Worm (Caenorhabditis elegans) whole organism, young adult: ENCODE data around the gene F09D12.2.

Experiments
- B0261.1 ChIP-seq: sonication (generic microtip); optimal IDR thresholded peaks from 2 replicates; lab custom pipeline; 2016; ENCODE audit warnings: mild to moderate bottlenecking, missing genetic modification characterization, moderate library complexity, missing compliant biosample characterization
- F10E7.11 ChIP-seq: sonication (generic microtip); optimal IDR thresholded peaks from 2 replicates; lab custom pipeline; 2017; ENCODE audit warnings: mild to moderate bottlenecking, missing genetic modification characterization, moderate library complexity, missing compliant biosample characterization
- F23B12.7 ChIP-seq: sonication (generic microtip); optimal IDR thresholded peaks from 2 replicates; lab custom pipeline; 2017; ENCODE audit warnings: missing genetic modification characterization, mild to moderate bottlenecking, missing compliant biosample characterization, antibody characterized with exemption, moderate library complexity; ENCODE audit not compliant: insufficient read depth
- F55B11.4 ChIP-seq: sonication (generic microtip); optimal IDR thresholded peaks from 2 replicates; lab custom pipeline; 2016; ENCODE audit warnings: missing compliant biosample characterization, missing genetic modification characterization, borderline replicate concordance; ENCODE audit not compliant: insufficient read depth
- F57A8.1 ChIP-seq: fragments of 200-800 bp; sonication (Bioruptor generic); optimal IDR thresholded peaks from 2 replicates; lab custom pipeline; 2018; ENCODE audit warnings: mild to moderate bottlenecking, missing genetic modification characterization, moderate library complexity, missing compliant biosample characterization
- T07F8.4 ChIP-seq: sonication (generic microtip); optimal IDR thresholded peaks from 2 replicates; lab custom pipeline; 2016; ENCODE audit warnings: mild to moderate bottlenecking, missing genetic modification characterization, moderate library complexity, missing compliant biosample characterization
- Y53G8AR.9 ChIP-seq: fragments of 200-800 bp; sonication (Bioruptor generic); conservative IDR thresholded peaks from 2 replicates; pipeline ENCODE4 v1.3.6; 2022; ENCODE audit warnings: missing genetic modification reagents, missing genetic modification characterization, missing compliant biosample characterization
- atf-7 ChIP-seq: sonication (generic microtip); optimal IDR thresholded peaks from 2 replicates; lab custom pipeline; 2017; ENCODE audit warnings: mild to moderate bottlenecking, missing genetic modification characterization, missing compliant biosample characterization
- athp-1 ChIP-seq: sonication (generic microtip); optimal IDR thresholded peaks from 2 replicates; lab custom pipeline; 2017; ENCODE audit warnings: mild to moderate bottlenecking, missing genetic modification characterization, missing compliant biosample characterization
- attf-6 ChIP-seq: fragments of 200-800 bp; sonication (Bioruptor generic); IDR thresholded peaks from 2 replicates; pipeline ENCODE4 v1.3.6; 2022; ENCODE audit warnings: missing genetic modification reagents, missing genetic modification characterization, missing compliant biosample characterization
- ceh-27 ChIP-seq: fragments of 200-800 bp; sonication (Bioruptor generic); optimal IDR thresholded peaks from 2 replicates; lab custom pipeline; 2018; ENCODE audit warnings: mild to moderate bottlenecking, missing genetic modification characterization, moderate library complexity, missing compliant biosample characterization
- ceh-40 ChIP-seq: fragments of 200-800 bp; sonication (Bioruptor generic); IDR thresholded peaks from 2 replicates; pipeline ENCODE4 v1.3.6; 2022; ENCODE audit warnings: missing genetic modification characterization, missing compliant biosample characterization
- ceh-91 ChIP-seq: fragments of 200-800 bp; sonication (Bioruptor generic); IDR thresholded peaks from 2 replicates; pipeline ENCODE4 v1.3.6; 2022; ENCODE audit warnings: missing genetic modification reagents, missing genetic modification characterization, missing compliant biosample characterization
- egl-18 ChIP-seq: fragments of 200-800 bp; sonication (Bioruptor generic); IDR thresholded peaks from 2 replicates; pipeline ENCODE4 v1.3.6; 2022; ENCODE audit warnings: missing genetic modification reagents, missing genetic modification characterization, missing compliant biosample characterization
- him-1 ChIP-seq: sonication (generic microtip); optimal IDR thresholded peaks from 2 replicates; lab custom pipeline; 2016; ENCODE audit warnings: missing genotype, missing genetic modification reagents, missing genetic modification characterization, missing compliant biosample characterization
- hlh-12 ChIP-seq: sonication (generic microtip); optimal IDR thresholded peaks from 2 replicates; lab custom pipeline; 2016; ENCODE audit warnings: missing genetic modification characterization, missing compliant biosample characterization
- hsf-1 ChIP-seq: fragments of 200-800 bp; sonication (Bioruptor generic); IDR thresholded peaks from 2 replicates; pipeline ENCODE4 v1.3.6; 2022; ENCODE audit warnings: missing genetic modification reagents, missing genetic modification characterization, missing compliant biosample characterization
- lin-35 ChIP-seq, 3 experiments: fragments of 150-350 bp in 2 of 3; sonication (generic microtip) in 1 of 3; optimal IDR thresholded peaks; 2 replicates each; lab custom pipeline; 2014 to 2018; ENCODE audit warnings: missing biosample characterization in 3 of 3, missing genetic modification characterization in 3 of 3, missing genetic modification reagents in 3 of 3
- lsy-27 ChIP-seq: sonication (generic microtip); optimal IDR thresholded peaks from 2 replicates; lab custom pipeline; 2017; ENCODE audit warnings: missing genetic modification characterization, mild to moderate bottlenecking, missing compliant biosample characterization, antibody characterized with exemption, missing genotype, borderline replicate concordance; ENCODE audit not compliant: insufficient read depth
- madf-6 ChIP-seq: fragments of 200-800 bp; sonication (Bioruptor generic); IDR thresholded peaks from 2 replicates; pipeline ENCODE4 v1.3.6; 2022; ENCODE audit warnings: missing genetic modification reagents, missing genetic modification characterization, missing compliant biosample characterization
- mes-4 ChIP-seq: sonication (generic microtip); optimal IDR thresholded peaks from 2 replicates; lab custom pipeline; 2016; ENCODE audit warnings: missing genotype, missing genetic modification characterization, missing compliant biosample characterization
- nfyb-1 ChIP-seq: fragments of 200-800 bp; sonication (Bioruptor generic); IDR thresholded peaks from 2 replicates; pipeline ENCODE4 v1.3.6; 2022; ENCODE audit warnings: missing genetic modification reagents, missing genetic modification characterization, missing compliant biosample characterization
- nhr-27 ChIP-seq: fragments of 200-800 bp; sonication (Bioruptor generic); optimal IDR thresholded peaks from 2 replicates; lab custom pipeline; 2018; ENCODE audit warnings: mild to moderate bottlenecking, missing genetic modification characterization, moderate library complexity, missing compliant biosample characterization
- nhr-90 ChIP-seq: sonication (generic microtip); optimal IDR thresholded peaks from 2 replicates; lab custom pipeline; 2016; ENCODE audit warnings: missing genotype, mild to moderate bottlenecking, missing genetic modification characterization, missing compliant biosample characterization
- pbrm-1 ChIP-seq: fragments of 200-800 bp; sonication (Bioruptor generic); IDR thresholded peaks from 2 replicates; pipeline ENCODE4 v1.3.6; 2022; ENCODE audit warnings: missing genetic modification reagents, missing genetic modification characterization, missing compliant biosample characterization
- rcor-1 ChIP-seq: fragments of 200-800 bp; sonication (Bioruptor generic); IDR thresholded peaks from 2 replicates; pipeline ENCODE4 v1.3.6; 2022; ENCODE audit warnings: missing genetic modification reagents, missing genetic modification characterization, missing compliant biosample characterization
- sptf-2 ChIP-seq: fragments of 200-800 bp; sonication (Bioruptor generic); optimal IDR thresholded peaks from 2 replicates; lab custom pipeline; 2018; ENCODE audit warnings: mild to moderate bottlenecking, missing genetic modification characterization, missing compliant biosample characterization
- zfh-2 ChIP-seq: fragments of 200-800 bp; sonication (Bioruptor generic); conservative IDR thresholded peaks from 2 replicates; pipeline ENCODE4 v1.3.6; 2022; ENCODE audit warnings: missing genetic modification reagents, missing genetic modification characterization, missing compliant biosample characterization
- ztf-26 ChIP-seq: sonication (generic microtip); optimal IDR thresholded peaks from 2 replicates; lab custom pipeline; 2017; ENCODE audit warnings: missing genetic modification characterization, missing compliant biosample characterization
- ztf-3 ChIP-seq: fragments of 200-800 bp; sonication (Bioruptor generic); optimal IDR thresholded peaks from 2 replicates; lab custom pipeline; 2018; ENCODE audit warnings: mild to moderate bottlenecking, missing genetic modification characterization, missing compliant biosample characterization
- ztf-6 ChIP-seq: fragments of 200-800 bp; sonication (Bioruptor generic); IDR thresholded peaks from 2 replicates; pipeline ENCODE4 v1.3.6; 2022; ENCODE audit warnings: missing genetic modification reagents, missing genetic modification characterization, missing compliant biosample characterization

The F09D12.2 gene

DNA sequence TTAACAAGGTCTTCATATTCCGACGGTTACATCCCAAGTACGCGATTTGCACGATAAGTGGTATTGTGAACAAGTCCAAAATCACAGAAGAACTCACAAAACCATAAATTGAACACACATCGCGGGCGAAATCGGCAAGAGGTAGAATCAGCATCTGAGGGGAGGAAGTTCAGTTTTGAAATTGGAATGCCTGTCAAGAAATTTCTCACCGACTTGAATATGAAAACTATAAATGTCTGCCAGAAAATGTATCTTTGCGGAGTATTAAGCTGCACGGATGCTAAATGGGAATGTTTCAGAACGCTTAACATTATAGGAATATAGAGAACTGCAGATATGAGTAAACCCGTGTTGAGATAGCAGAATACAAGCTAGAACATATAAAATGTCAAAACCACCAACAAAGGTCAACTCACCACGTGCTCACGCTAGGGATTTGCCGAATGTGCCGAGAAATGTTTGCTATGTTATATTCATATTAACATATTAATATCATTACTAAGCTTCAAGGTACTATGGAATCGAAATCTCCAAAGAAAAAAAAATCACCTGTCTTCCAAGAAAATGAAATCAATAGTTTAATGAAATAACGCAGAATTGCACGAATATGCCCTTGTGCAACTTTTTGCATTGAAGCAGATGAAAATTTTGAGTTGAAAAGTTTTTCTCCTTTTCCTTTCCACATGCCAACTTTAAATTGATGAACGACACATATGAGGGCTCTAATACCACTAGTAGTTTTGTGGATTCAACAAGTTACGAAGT lies 38.4 kb upstream of the F09D12.2 start, which contains the start of gene srz-82:
srz-82 (plus strand) TSS at position 701 of the 765 bp plus-strand sequence.
- TF ChIP-seq ceh-40 (GFP tag; lab: Robert Waterston, UW) (no peak), nhr-90 (tag; lab: Kevin White, UChicago) (no peak), ceh-27 (GFP tag; lab: Kevin White, UChicago) (no peak)

DNA sequence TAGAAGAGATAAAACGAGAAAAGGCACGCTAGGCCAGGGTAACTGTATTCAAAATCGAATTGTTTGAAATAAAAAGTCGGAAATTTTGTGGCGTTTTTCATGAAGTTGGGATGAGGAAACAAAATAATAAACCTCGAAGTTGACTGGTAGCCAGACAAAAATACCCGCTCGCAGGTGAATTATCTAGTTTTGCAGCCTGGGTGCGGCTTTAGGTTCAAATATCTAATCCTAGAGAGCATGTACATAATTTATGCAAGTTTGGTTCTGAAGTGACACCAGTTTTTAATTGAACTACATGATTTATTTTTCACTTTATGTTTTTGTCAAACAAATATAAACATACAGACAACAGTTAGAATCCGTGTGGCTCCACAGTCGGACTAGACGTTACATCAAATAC lies 37.8 kb upstream of the F09D12.2 start, which contains the start of gene srz-37:
srz-37 (minus strand) TSS at position 101 of the 400 bp plus-strand sequence.
- TF ChIP-seq pbrm-1 (GFP tag; lab: Robert Waterston, UW) (no peak), hlh-12 (no peak)
- TF ChIP-seq, all 124 proteins: peak for 0

ce11 chrIV:3478911-3479385 lies 34.9 kb upstream of the F09D12.2 start, which contains the start of the genes srz-70 and C09G12.5:
Gene srz-70, minus strand, starts transcription at chrIV:3479011.
Gene C09G12.5, plus strand, starts transcription at chrIV:3479335.
- TF ChIP-seq egl-18 (GFP tag; lab: Robert Waterston, UW) = no peak
- no peak for TF ChIP-seq atf-7 (tag; lab: Kevin White, UChicago)
- no peak for TF ChIP-seq ztf-26 (tag; lab: Kevin White, UChicago)
- no peak for TF ChIP-seq ztf-6 (GFP tag; lab: Robert Waterston, UW)
- no peak for TF ChIP-seq F55B11.4
- no peak for TF ChIP-seq madf-6 (GFP tag; lab: Robert Waterston, UW)

- no peak for TF ChIP-seq ceh-27 (GFP tag; lab: Kevin White, UChicago)
- TF ChIP-seq lin-35 (GFP tag; optimal IDR thresholded peaks at IDR 0.05; lab: Kevin White, UChicago) = no peak
- TF ChIP-seq B0261.1 (tag; lab: Kevin White, UChicago) = no peak
- no peak for TF ChIP-seq sptf-2
Observed at ce11 chrIV:3477124-3477523, 33.1 kb upstream of the F09D12.2 start, which contains the start of gene srz-69. Gene srz-69, minus strand, starts transcription at chrIV:3477224.

DNA sequence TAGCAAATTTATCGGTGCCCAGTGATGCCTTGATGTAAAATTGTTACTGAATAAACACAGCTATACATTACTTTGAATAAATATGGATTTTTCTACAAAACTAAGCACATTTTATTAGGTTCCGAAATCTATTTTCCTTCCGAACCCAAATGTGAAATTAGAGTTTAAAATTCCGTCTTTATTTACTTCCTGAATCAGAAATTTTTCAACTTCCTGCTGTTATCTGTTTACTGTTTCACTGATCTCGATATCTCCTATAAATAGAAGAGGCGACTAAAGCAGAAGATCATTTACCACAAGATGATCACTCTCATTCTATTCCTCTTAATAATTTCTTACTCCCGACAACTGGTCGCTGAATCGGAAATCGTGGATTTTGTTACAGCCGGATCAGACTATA lies 25.7 kb upstream of the F09D12.2 start, which contains the start of gene F58E2.2:
F58E2.2 (plus strand) TSS at position 301 of the 400 bp plus-strand sequence.
- TF ChIP-seq pbrm-1 (GFP tag; lab: Robert Waterston, UW) (no peak), attf-6 (GFP tag; lab: Robert Waterston, UW) (no peak), F57A8.1 (GFP tag; lab: Kevin White, UChicago) (no peak), zfh-2 (no peak), F10E7.11 (tag; lab: Kevin White, UChicago) (no peak), nhr-27 (tag; lab: Kevin White, UChicago) (no peak)

DNA sequence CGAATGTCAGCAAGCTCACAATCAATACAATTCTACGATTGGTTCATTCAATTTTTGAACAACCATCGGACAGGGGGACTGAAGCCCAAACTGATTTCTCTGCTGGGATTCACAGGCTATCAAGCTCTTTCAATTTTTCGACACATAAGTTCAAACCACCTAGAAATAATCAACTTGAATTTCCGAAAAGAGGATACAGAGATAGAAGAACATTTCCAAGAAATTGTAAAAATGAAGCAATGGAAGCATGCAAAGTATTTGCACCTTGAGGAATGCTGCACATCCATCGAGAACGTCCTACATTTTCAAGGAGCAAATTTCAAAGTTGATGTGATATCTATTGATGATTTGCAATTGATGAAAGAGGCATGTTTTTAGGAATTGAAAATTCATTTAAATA lies 23.8 kb upstream of the F09D12.2 start:
- TF ChIP-seq hsf-1 (GFP tag; lab: Robert Waterston, UW) (no peak), ceh-27 (GFP tag; lab: Kevin White, UChicago) (no peak), athp-1 (no peak), rcor-1 (GFP tag; lab: Robert Waterston, UW) (no peak), T07F8.4 (tag; lab: Kevin White, UChicago) (no peak), him-1 (tag; lab: Kevin White, UChicago) (no peak), F23B12.7 (no peak), mes-4 (tag; lab: Kevin White, UChicago) (no peak), Y53G8AR.9 (no peak), nfyb-1 (GFP tag; lab: Robert Waterston, UW) (no peak), lsy-27 (tag; lab: Kevin White, UChicago) (no peak), ztf-3 (GFP tag; lab: Kevin White, UChicago) (no peak), ceh-91 (GFP tag; lab: Robert Waterston, UW) (no peak)
